Fruit fly (Drosophila melanogaster): ENCODE data around the gene Tsp26A.

- TF ChIP-seq psq (GFP tag; optimal IDR thresholded peaks at IDR 0.05) (no peak), CG12659 (GFP tag; optimal IDR thresholded peaks at IDR 0.05) (no peak), fru (optimal IDR thresholded peaks at IDR 0.05) (no peak), chm (GFP tag; IDR thresholded peaks at IDR 0.05) (no peak), ato (GFP tag; IDR thresholded peaks at IDR 0.05; ENCODE audit: partially characterized antibody) (no peak)
Measured at dm6 chr2L:5958581-5959177, 41.3 kb upstream of the Tsp26A start, which contains the start of gene Vm26Ac.
